Worm (Caenorhabditis elegans) whole organism, L4 larva: ENCODE measurements around the gene F54D12.10.

Source experiments
- F10B5.3 ChIP-seq: sonication (generic microtip); optimal IDR thresholded peaks from 2 replicates; lab custom pipeline; 2016; ENCODE audit warnings: mild to moderate bottlenecking, missing genetic modification characterization, missing compliant biosample characterization
- T20F7.1 ChIP-seq: fragments of 200-800 bp; sonication (Bioruptor generic); optimal IDR thresholded peaks from 2 replicates; lab custom pipeline; 2018; ENCODE audit warnings: mild to moderate bottlenecking, missing genetic modification characterization, missing compliant biosample characterization
- Y105C5A.15 ChIP-seq: fragments of 200-800 bp; sonication (Bioruptor generic); IDR thresholded peaks from 2 replicates; pipeline ENCODE4 v1.3.6; 2022; ENCODE audit warnings: missing genetic modification characterization, missing compliant biosample characterization
- Y48G9A.11 ChIP-seq: fragments of 200-800 bp; sonication (Bioruptor generic); IDR thresholded peaks from 2 replicates; pipeline ENCODE4 v1.3.6; 2022; ENCODE audit warnings: missing genetic modification reagents, missing genetic modification characterization, missing compliant biosample characterization
- Y75B8A.6 ChIP-seq: fragments of 200-800 bp; sonication (Bioruptor generic); IDR thresholded peaks from 2 replicates; pipeline ENCODE4 v1.3.6; 2022; ENCODE audit warnings: missing genetic modification reagents, missing genetic modification characterization, missing compliant biosample characterization
- aha-1 ChIP-seq: fragments of 150-350 bp; peaks from one replicate; lab custom pipeline; 2014; ENCODE audit warnings: missing biosample characterization, missing genetic modification characterization
- aly-2 ChIP-seq: sonication (generic microtip); optimal IDR thresholded peaks from 2 replicates; lab custom pipeline; 2018; ENCODE audit warnings: missing biosample characterization, missing genetic modification characterization
- ceh-20 ChIP-seq: fragments of 200-800 bp; sonication (Bioruptor generic); IDR thresholded peaks from 2 replicates; pipeline ENCODE4 v1.3.6; 2022; ENCODE audit warnings: missing genetic modification reagents, missing genetic modification characterization, missing compliant biosample characterization
- ceh-44 ChIP-seq: fragments of 200-800 bp; sonication (Bioruptor generic); IDR thresholded peaks from 2 replicates; pipeline ENCODE4 v1.3.6; 2022; ENCODE audit warnings: missing genetic modification reagents, missing genetic modification characterization, missing compliant biosample characterization
- cey-2 ChIP-seq: sonication (generic microtip); optimal IDR thresholded peaks from 3 replicates; lab custom pipeline; 2017; ENCODE audit warnings: missing genetic modification characterization, mild to moderate bottlenecking, missing compliant biosample characterization, antibody characterized with exemption, borderline replicate concordance; ENCODE audit not compliant: insufficient read depth
- daf-16 ChIP-seq, 3 experiments: sonication (generic microtip); optimal IDR thresholded peaks; 2 replicates each; lab custom pipeline; 2016 to 2017; ENCODE audit warnings: missing genetic modification characterization in 3 of 3, missing genetic modification reagents in 3 of 3, mild to moderate bottlenecking in 2 of 3, missing compliant biosample characterization in 2 of 3, missing biosample characterization in 1 of 3, moderate library complexity in 1 of 3
- dmd-6 ChIP-seq: fragments of 200-800 bp; sonication (Bioruptor generic); IDR thresholded peaks from 2 replicates; pipeline ENCODE4 v1.3.6; 2022; ENCODE audit warnings: missing genetic modification reagents, missing genetic modification characterization, missing compliant biosample characterization
- dmd-8 ChIP-seq: fragments of 200-800 bp; sonication (Bioruptor generic); IDR thresholded peaks from 2 replicates; pipeline ENCODE4 v1.3.6; 2022; ENCODE audit warnings: missing genetic modification characterization, missing compliant biosample characterization
- egl-43 ChIP-seq: fragments of 200-800 bp; sonication (Bioruptor generic); IDR thresholded peaks from 2 replicates; pipeline ENCODE4 v1.3.6; 2022; ENCODE audit warnings: missing genetic modification reagents, missing genetic modification characterization, missing compliant biosample characterization
- hlh-11 ChIP-seq: fragments of 200-800 bp; sonication (Bioruptor generic); optimal IDR thresholded peaks from 2 replicates; lab custom pipeline; 2018; ENCODE audit warnings: mild to moderate bottlenecking, missing genetic modification characterization, missing compliant biosample characterization
- hmg-1.1 ChIP-seq: fragments of 200-800 bp; sonication (Bioruptor generic); IDR thresholded peaks from 2 replicates; pipeline ENCODE4 v1.3.6; 2022; ENCODE audit warnings: missing genetic modification reagents, missing genetic modification characterization, missing compliant biosample characterization
- lin-29 ChIP-seq: fragments of 200-800 bp; sonication (Bioruptor generic); IDR thresholded peaks from 2 replicates; pipeline ENCODE4 v1.3.6; 2022; ENCODE audit warnings: missing genetic modification reagents, missing genetic modification characterization, missing compliant biosample characterization
- lin-38 ChIP-seq: fragments of 200-800 bp; sonication (Bioruptor generic); IDR thresholded peaks from 2 replicates; pipeline ENCODE4 v1.3.6; 2022; ENCODE audit warnings: missing genetic modification reagents, missing genetic modification characterization, missing compliant biosample characterization
- mep-1 ChIP-seq: fragments of 150-350 bp; sonication (generic microtip); optimal IDR thresholded peaks from 3 replicates; lab custom pipeline; 2014; ENCODE audit warnings: missing biosample characterization, missing genetic modification characterization
- mxl-2 ChIP-seq: fragments of 200-800 bp; sonication (Bioruptor generic); conservative IDR thresholded peaks from 2 replicates; pipeline ENCODE4 v1.3.6; 2022; ENCODE audit warnings: missing genetic modification reagents, missing genetic modification characterization, missing compliant biosample characterization
- nhr-10 ChIP-seq: fragments of 150-350 bp; optimal IDR thresholded peaks from 2 replicates; lab custom pipeline; 2014; ENCODE audit warnings: missing biosample characterization, missing genetic modification characterization
- nhr-102 ChIP-seq: sonication (generic microtip); optimal IDR thresholded peaks from 2 replicates; lab custom pipeline; 2016; ENCODE audit warnings: mild to moderate bottlenecking, missing genetic modification characterization, moderate library complexity, missing compliant biosample characterization
- nhr-11 ChIP-seq: fragments of 150-350 bp; optimal IDR thresholded peaks from 2 replicates; lab custom pipeline; 2014; ENCODE audit warnings: missing biosample characterization, missing genetic modification characterization
- nhr-111 ChIP-seq: fragments of 200-800 bp; sonication (Bioruptor generic); optimal IDR thresholded peaks from 2 replicates; lab custom pipeline; 2018; ENCODE audit warnings: mild to moderate bottlenecking, missing genetic modification characterization, missing compliant biosample characterization
- nhr-28 ChIP-seq: fragments of 150-350 bp; optimal IDR thresholded peaks from 2 replicates; lab custom pipeline; 2014; ENCODE audit warnings: missing biosample characterization, missing genetic modification characterization
- nhr-6 ChIP-seq: fragments of 150-350 bp; optimal IDR thresholded peaks from 2 replicates; lab custom pipeline; 2014; ENCODE audit warnings: missing biosample characterization, missing genetic modification characterization
- set-16 ChIP-seq: fragments of 200-800 bp; sonication (Bioruptor generic); IDR thresholded peaks from 2 replicates; pipeline ENCODE4 v1.3.6; 2022; ENCODE audit warnings: missing genetic modification reagents, missing genetic modification characterization, missing compliant biosample characterization
- snpc-1.2 ChIP-seq: fragments of 200-800 bp; sonication (Bioruptor generic); IDR thresholded peaks from 2 replicates; pipeline ENCODE4 v1.3.6; 2022; ENCODE audit warnings: missing genetic modification reagents, missing genetic modification characterization, missing compliant biosample characterization
- unc-39 ChIP-seq: sonication (generic microtip); optimal IDR thresholded peaks from 2 replicates; lab custom pipeline; 2017; ENCODE audit warnings: missing biosample characterization, missing genetic modification characterization
- unc-62 ChIP-seq, 3 experiments: fragments of 150-350 bp in 1 of 3; sonication (generic microtip); optimal IDR thresholded peaks in 2 of 3; peaks in 1 of 3; 1 replicate in 1 of 3; 2 replicates in 2 of 3; lab custom pipeline; 2014 to 2017; ENCODE audit warnings: missing biosample characterization in 3 of 3, missing genetic modification characterization in 3 of 3, missing genetic modification reagents in 3 of 3, missing genotype in 1 of 3
- zfp-2 ChIP-seq: sonication (generic microtip); optimal IDR thresholded peaks from 2 replicates; lab custom pipeline; 2016; ENCODE audit warnings: mild to moderate bottlenecking, missing genetic modification characterization, missing compliant biosample characterization
- zip-2 ChIP-seq: fragments of 150-350 bp; optimal IDR thresholded peaks from 2 replicates; lab custom pipeline; 2014; ENCODE audit warnings: missing biosample characterization, missing genetic modification characterization

The F54D12.10 gene

DNA sequence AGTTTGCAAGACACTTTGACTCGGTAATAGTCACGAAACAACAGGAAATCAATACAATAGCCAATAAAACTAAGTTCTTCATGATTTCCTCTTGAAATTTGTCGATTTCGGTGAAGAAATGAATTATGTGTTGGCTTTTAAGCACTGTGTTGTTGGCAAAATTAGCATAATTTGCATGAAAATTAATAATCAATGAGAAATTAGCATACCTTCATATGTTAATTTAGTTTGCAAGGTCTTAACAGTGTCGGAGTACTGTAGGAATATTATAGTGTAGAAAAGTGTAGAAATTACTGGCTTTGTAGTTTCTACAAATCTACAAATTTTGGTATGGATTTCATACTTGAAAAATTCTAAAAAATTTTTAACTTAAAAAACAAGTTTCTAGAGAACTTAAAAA lies 3.5 kb upstream of the F54D12.10 start, which contains the start of gene F54D12.9:
Gene F54D12.9, minus strand, starts transcription at position 101 of the 400 bp plus-strand sequence.
- TF ChIP-seq unc-62 (GFP tag; optimal IDR thresholded peaks at IDR 0.05 in 1 of 2; lab: Kevin White, UChicago) (peak in 1 of 2 experiments; percentile 32), unc-62 (tag; optimal IDR thresholded peaks at IDR 0.05; lab: Kevin White, UChicago) (no peak), zfp-2 (tag; lab: Kevin White, UChicago) (no peak)
- TF ChIP-seq, all 104 proteins: peak for 1

- TF ChIP-seq Y48G9A.11 (GFP tag; lab: Robert Waterston, UW) (peak; percentile 97), F10B5.3 (tag; lab: Kevin White, UChicago) (no peak)
These were observed 1.4 kb downstream of the F54D12.10 start for ce11 chrII:1376795-1377194.

- TF ChIP-seq zip-2 (tag; lab: Kevin White, UChicago) (no peak), hlh-11 (tag; lab: Kevin White, UChicago) (peak; percentile 6), ceh-44 (GFP tag; lab: Robert Waterston, UW) (no peak), nhr-102 (no peak), unc-62 (GFP tag; optimal IDR thresholded peaks at IDR 0.05 in 1 of 2; lab: Kevin White, UChicago) (peak in 1 of 2 experiments; percentile 82), unc-62 (tag; optimal IDR thresholded peaks at IDR 0.05; lab: Kevin White, UChicago) (no peak), daf-16 (GFP tag; optimal IDR thresholded peaks at IDR 0.05; lab: Kevin White, UChicago) (peak in 1 of 2 experiments; percentile 12), daf-16 (tag; optimal IDR thresholded peaks at IDR 0.05; lab: Kevin White, UChicago) (no peak), nhr-28 (tag; lab: Kevin White, UChicago) (peak; percentile 10), nhr-11 (peak; percentile 24)
- TF ChIP-seq, all 104 proteins: peak for 5
These were observed 2.5 kb downstream of the F54D12.10 start for ce11 chrII:1375627-1376026.

ce11 chrII:1374889-1375288 lies 3.3 kb downstream of the F54D12.10 start, which contains the start of gene rog-1:
Gene rog-1, minus strand, starts transcription at chrII:1374989.
- TF ChIP-seq dmd-6 (GFP tag; lab: Robert Waterston, UW) (no peak), ceh-44 (GFP tag; lab: Robert Waterston, UW) (no peak), lin-38 (GFP tag; lab: Robert Waterston, UW) (no peak), cey-2 (no peak), hlh-11 (tag; lab: Kevin White, UChicago) (no peak), T20F7.1 (GFP tag; lab: Kevin White, UChicago) (no peak), nhr-111 (no peak), snpc-1.2 (GFP tag; lab: Robert Waterston, UW) (no peak), lin-29 (no peak), Y75B8A.6 (GFP tag; lab: Robert Waterston, UW) (no peak)

DNA sequence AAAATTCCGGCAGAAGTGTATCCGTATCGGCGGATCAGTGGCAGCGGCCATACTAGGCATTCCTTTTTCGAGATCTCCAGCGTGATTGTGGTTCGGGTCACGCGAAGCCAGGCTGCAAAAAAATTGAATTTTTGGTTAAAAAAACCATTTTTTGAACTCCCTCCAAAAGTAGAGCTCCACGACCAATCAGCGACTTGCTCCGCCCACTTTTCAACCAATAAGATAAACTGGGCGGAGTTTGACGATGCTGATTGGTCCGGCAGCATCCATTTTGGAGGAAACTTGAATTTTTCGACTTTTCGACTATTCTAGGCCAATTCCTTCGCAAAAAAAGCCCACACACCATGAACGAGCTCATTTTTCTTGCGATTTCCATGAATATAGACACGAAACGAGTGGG lies 3.7 kb downstream of the F54D12.10 start:
- TF ChIP-seq aha-1 (tag; lab: Kevin White, UChicago) (peak; percentile 20), mxl-2 (no peak)

DNA sequence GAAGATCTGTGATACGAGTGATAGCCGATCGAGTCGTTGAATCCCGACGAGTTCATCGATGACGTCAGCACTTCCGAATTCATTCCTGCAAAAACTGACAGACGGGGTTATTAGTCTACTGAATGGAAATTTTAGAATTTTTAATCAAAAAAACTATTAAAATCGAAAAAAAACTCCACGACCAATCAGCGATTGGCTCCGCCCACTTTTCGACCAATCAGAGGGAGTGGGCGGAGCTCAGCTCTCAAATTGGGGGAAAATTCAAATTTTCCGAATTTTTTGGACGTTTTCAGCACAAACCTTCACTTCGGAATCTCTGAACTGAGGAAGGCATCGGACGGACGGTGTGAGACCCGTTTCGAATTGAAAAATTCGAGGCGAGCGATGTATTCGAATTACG lies 5.2 kb downstream of the F54D12.10 start:
- TF ChIP-seq nhr-10 (tag; lab: Kevin White, UChicago) (no peak), egl-43 (GFP tag; lab: Robert Waterston, UW) (no peak), ceh-20 (GFP tag; lab: Robert Waterston, UW) (no peak), set-16 (no peak), Y105C5A.15 (GFP tag; lab: Robert Waterston, UW) (no peak), nhr-6 (no peak), mxl-2 (no peak), nhr-28 (tag; lab: Kevin White, UChicago) (no peak), hmg-1.1 (GFP tag; lab: Robert Waterston, UW) (no peak), dmd-8 (no peak), unc-39 (tag; lab: Kevin White, UChicago) (no peak), aly-2 (tag; lab: Kevin White, UChicago) (no peak), mep-1 (tag; lab: Kevin White, UChicago) (no peak)
